Fruit fly (Drosophila melanogaster) whole organism, embryonic: Measurements from ENCODE around the gene CG13117.

Source experiments
- B-H1 ChIP-seq: fragments of 200-800 bp; sonication (Bioruptor generic); IDR thresholded peaks from 3 replicates; pipeline ENCODE4 v1.3.6; 2022; ENCODE audit warnings: missing biosample characterization, missing genetic modification characterization
- BEAF-32 ChIP-seq: fragments of 200-800 bp; sonication (Bioruptor generic); optimal IDR thresholded peaks from 3 replicates; lab custom pipeline; 2017; ENCODE audit warnings: missing biosample characterization, missing genetic modification characterization, mild to moderate bottlenecking, moderate library complexity, missing genetic modification reagents
- Bdp1 ChIP-seq: fragments of 200-800 bp; sonication (Bioruptor generic); optimal IDR thresholded peaks from 3 replicates; lab custom pipeline; 2016; ENCODE audit warnings: missing biosample characterization, missing genetic modification characterization
- Blimp-1 ChIP-seq: fragments of 200-800 bp; sonication (Bioruptor generic); optimal IDR thresholded peaks from 3 replicates; lab custom pipeline; 2018; ENCODE audit warnings: missing biosample characterization, missing genetic modification characterization, mild to moderate bottlenecking, moderate library complexity, missing genetic modification reagents
- CG10274 ChIP-seq: fragments of 200-800 bp; sonication (Bioruptor generic); optimal IDR thresholded peaks from 3 replicates; lab custom pipeline; 2017; ENCODE audit warnings: missing biosample characterization, mild to moderate bottlenecking, missing genetic modification characterization
- CG12155 ChIP-seq: fragments of 200-800 bp; sonication (Bioruptor generic); optimal IDR thresholded peaks from 3 replicates; lab custom pipeline; 2016; ENCODE audit warnings: missing biosample characterization, missing genetic modification characterization
- CG12299 ChIP-seq: fragments of 200-800 bp; sonication (Bioruptor generic); optimal IDR thresholded peaks from 2 replicates; lab custom pipeline; 2018; ENCODE audit warnings: missing biosample characterization, mild to moderate bottlenecking, missing genetic modification characterization
- CG14860 ChIP-seq: fragments of 200-800 bp; sonication (Bioruptor generic); IDR thresholded peaks from 3 replicates; pipeline ENCODE4 v1.3.6; 2022; ENCODE audit warnings: missing biosample characterization, missing genetic modification characterization; ENCODE audit not compliant: partially characterized antibody
- CG14965 ChIP-seq: fragments of 200-800 bp; sonication (Bioruptor generic); optimal IDR thresholded peaks from 2 replicates; lab custom pipeline; 2016; ENCODE audit warnings: missing biosample characterization, missing genetic modification characterization, borderline replicate concordance
- CG15696 ChIP-seq: fragments of 200-800 bp; sonication (Bioruptor generic); optimal IDR thresholded peaks from 2 replicates; lab custom pipeline; 2019; ENCODE audit warnings: missing biosample characterization, mild to moderate bottlenecking, missing genetic modification characterization, moderate library complexity
- CG1602 ChIP-seq: fragments of 200-800 bp; sonication (Bioruptor generic); optimal IDR thresholded peaks from 3 replicates; lab custom pipeline; 2016; ENCODE audit warnings: missing biosample characterization, missing genetic modification characterization
- CG16779 ChIP-seq: fragments of 200-800 bp; sonication (Bioruptor generic); IDR thresholded peaks from 2 replicates; pipeline ENCODE4 v1.3.6; 2022; ENCODE audit warnings: missing biosample characterization, missing genetic modification characterization
- CG17802 ChIP-seq: fragments of 200-800 bp; sonication (Bioruptor generic); optimal IDR thresholded peaks from 2 replicates; lab custom pipeline; 2018; ENCODE audit warnings: missing biosample characterization, mild to moderate bottlenecking, missing genetic modification characterization, moderate library complexity
- CG17829 ChIP-seq: fragments of 200-800 bp; optimal IDR thresholded peaks from 2 replicates; lab custom pipeline; 2019; ENCODE audit warnings: missing biosample characterization, mild to moderate bottlenecking, missing genetic modification characterization, moderate library complexity
- CG18764 ChIP-seq: fragments of 200-800 bp; sonication (Bioruptor generic); optimal IDR thresholded peaks from 3 replicates; lab custom pipeline; 2016; ENCODE audit warnings: missing biosample characterization, missing genetic modification characterization
- CG2129 ChIP-seq: fragments of 200-800 bp; sonication (Bioruptor generic); IDR thresholded peaks from 2 replicates; pipeline ENCODE4 v1.3.6; 2022; ENCODE audit warnings: missing biosample characterization, missing genetic modification characterization; ENCODE audit not compliant: partially characterized antibody
- CG2202 ChIP-seq: fragments of 200-800 bp; sonication (Bioruptor generic); optimal IDR thresholded peaks from 2 replicates; lab custom pipeline; 2018; ENCODE audit warnings: missing biosample characterization, mild to moderate bottlenecking, missing genetic modification characterization
- CG31365 ChIP-seq: fragments of 200-800 bp; sonication (Bioruptor generic); optimal IDR thresholded peaks from 2 replicates; lab custom pipeline; 2018; ENCODE audit warnings: missing biosample characterization, mild to moderate bottlenecking, missing genetic modification characterization
- CG3163 ChIP-seq: fragments of 200-800 bp; sonication (Bioruptor generic); optimal IDR thresholded peaks from 3 replicates; lab custom pipeline; 2016; ENCODE audit warnings: missing biosample characterization, missing genetic modification characterization
- CG4404 ChIP-seq: fragments of 200-800 bp; sonication (Bioruptor generic); IDR thresholded peaks from 2 replicates; pipeline ENCODE4 v1.3.6; 2022; ENCODE audit warnings: missing biosample characterization, missing genetic modification characterization
- CG4424 ChIP-seq: fragments of 200-800 bp; sonication (Bioruptor generic); optimal IDR thresholded peaks from 3 replicates; lab custom pipeline; 2016; ENCODE audit warnings: missing biosample characterization, missing genetic modification characterization
- CG6683 ChIP-seq: fragments of 200-800 bp; sonication (Bioruptor generic); optimal IDR thresholded peaks from 2 replicates; lab custom pipeline; 2017; ENCODE audit warnings: missing biosample characterization, mild to moderate bottlenecking, missing genetic modification characterization, missing genetic modification reagents
- CG8290 ChIP-seq, 3 experiments: fragments of 200-800 bp; sonication (Bioruptor generic); optimal IDR thresholded peaks; 2 replicates each; lab custom pipeline; 2016 to 2019; ENCODE audit warnings: missing biosample characterization in 3 of 3, missing genetic modification characterization in 3 of 3, mild to moderate bottlenecking in 2 of 3, moderate library complexity in 1 of 3
- CG8388 ChIP-seq: fragments of 200-800 bp; sonication (Bioruptor generic); optimal IDR thresholded peaks from 2 replicates; lab custom pipeline; 2019; ENCODE audit warnings: missing biosample characterization, mild to moderate bottlenecking, missing genetic modification characterization, moderate library complexity
- CG9797 ChIP-seq: fragments of 200-800 bp; sonication (Bioruptor generic); optimal IDR thresholded peaks from 3 replicates; lab custom pipeline; 2018; ENCODE audit warnings: missing biosample characterization, mild to moderate bottlenecking, missing genetic modification characterization
- CG9932 ChIP-seq: fragments of 200-800 bp; sonication (Bioruptor generic); IDR thresholded peaks from 2 replicates; pipeline ENCODE4 v1.3.6; 2022; ENCODE audit warnings: missing biosample characterization, missing genetic modification characterization
- Dip3 ChIP-seq: fragments of 200-800 bp; sonication (Bioruptor generic); optimal IDR thresholded peaks from 3 replicates; lab custom pipeline; 2016; ENCODE audit warnings: missing biosample characterization, missing genetic modification characterization
- Kr ChIP-seq: fragments of 200-800 bp; sonication (Bioruptor generic); optimal IDR thresholded peaks from 2 replicates; lab custom pipeline; 2017; ENCODE audit warnings: missing biosample characterization, mild to moderate bottlenecking, missing genetic modification characterization
- NfI ChIP-seq: fragments of 200-800 bp; sonication (Bioruptor generic); optimal IDR thresholded peaks from 3 replicates; lab custom pipeline; 2018; ENCODE audit warnings: missing biosample characterization, mild to moderate bottlenecking, missing genetic modification characterization, moderate library complexity
- Oaz ChIP-seq: fragments of 200-800 bp; sonication (Bioruptor generic); IDR thresholded peaks from 2 replicates; pipeline ENCODE4 v1.3.6; 2022; ENCODE audit warnings: missing biosample characterization, missing genetic modification characterization
- Ptx1 ChIP-seq: fragments of 200-800 bp; sonication (Bioruptor generic); IDR thresholded peaks from 2 replicates; pipeline ENCODE4 v1.3.6; 2022; ENCODE audit warnings: missing biosample characterization, missing genetic modification characterization
- Side ChIP-seq: fragments of 200-800 bp; sonication (Bioruptor generic); optimal IDR thresholded peaks from 2 replicates; lab custom pipeline; 2016; ENCODE audit warnings: missing biosample characterization, missing genetic modification characterization
- Xrp1 ChIP-seq: fragments of 200-800 bp; sonication (Bioruptor generic); IDR thresholded peaks from 2 replicates; pipeline ENCODE4 v1.3.6; 2022; ENCODE audit warnings: missing biosample characterization, missing genetic modification characterization
- ase ChIP-seq: fragments of 200-800 bp; sonication (Bioruptor generic); IDR thresholded peaks from 3 replicates; pipeline ENCODE4 v1.3.6; 2022; ENCODE audit warnings: missing biosample characterization, missing genetic modification characterization
- ato ChIP-seq: fragments of 200-800 bp; sonication (Bioruptor generic); IDR thresholded peaks from 2 replicates; pipeline ENCODE4 v1.3.6; 2022; ENCODE audit warnings: missing biosample characterization, missing genetic modification characterization; ENCODE audit not compliant: partially characterized antibody
- bowl ChIP-seq: fragments of 200-800 bp; sonication (Bioruptor generic); IDR thresholded peaks from 2 replicates; pipeline ENCODE4 v1.3.6; 2022; ENCODE audit warnings: missing biosample characterization, missing genetic modification characterization
- dm ChIP-seq: fragments of 200-800 bp; sonication (Bioruptor generic); optimal IDR thresholded peaks from 3 replicates; lab custom pipeline; 2016; ENCODE audit warnings: missing biosample characterization, missing genetic modification characterization
- exex ChIP-seq: fragments of 200-800 bp; sonication (Bioruptor generic); optimal IDR thresholded peaks from 4 replicates; lab custom pipeline; 2018; ENCODE audit warnings: missing biosample characterization, mild to moderate bottlenecking, missing genetic modification characterization, moderate library complexity
- fd96Cb ChIP-seq: fragments of 200-800 bp; sonication (Bioruptor generic); optimal IDR thresholded peaks from 2 replicates; lab custom pipeline; 2018; ENCODE audit warnings: missing biosample characterization, mild to moderate bottlenecking, missing genetic modification characterization, moderate library complexity
- gce ChIP-seq: fragments of 200-800 bp; sonication (Bioruptor generic); IDR thresholded peaks from 3 replicates; pipeline ENCODE4 v1.3.6; 2022; ENCODE audit warnings: missing biosample characterization, missing genetic modification characterization
- gro ChIP-seq: fragments of 200-800 bp; sonication (Bioruptor generic); optimal IDR thresholded peaks from 2 replicates; lab custom pipeline; 2016; ENCODE audit warnings: missing biosample characterization, missing genetic modification characterization
- hb ChIP-seq: fragments of 200-800 bp; sonication (Bioruptor generic); IDR thresholded peaks from 3 replicates; pipeline ENCODE4 v1.3.6; 2022; ENCODE audit warnings: missing biosample characterization, missing genetic modification characterization; ENCODE audit not compliant: partially characterized antibody
- ken ChIP-seq: fragments of 200-800 bp; sonication (Bioruptor generic); IDR thresholded peaks from 3 replicates; pipeline ENCODE4 v1.3.6; 2022; ENCODE audit warnings: missing biosample characterization, missing genetic modification characterization
- klu ChIP-seq: fragments of 200-800 bp; sonication (Bioruptor generic); IDR thresholded peaks from 2 replicates; pipeline ENCODE4 v1.3.6; 2022; ENCODE audit warnings: missing biosample characterization, missing genetic modification characterization
- repo ChIP-seq: fragments of 200-800 bp; sonication (Bioruptor generic); optimal IDR thresholded peaks from 2 replicates; lab custom pipeline; 2016; ENCODE audit warnings: missing biosample characterization, missing genetic modification characterization
- run ChIP-seq: fragments of 200-800 bp; sonication (Bioruptor generic); optimal IDR thresholded peaks from 3 replicates; lab custom pipeline; 2018; ENCODE audit warnings: missing biosample characterization, mild to moderate bottlenecking, missing genetic modification characterization
- sd ChIP-seq: fragments of 200-800 bp; sonication (Bioruptor generic); optimal IDR thresholded peaks from 3 replicates; lab custom pipeline; 2018; ENCODE audit warnings: missing biosample characterization, mild to moderate bottlenecking, missing genetic modification characterization, moderate library complexity
- sisA ChIP-seq: fragments of 200-800 bp; sonication (Bioruptor generic); IDR thresholded peaks from 2 replicates; pipeline ENCODE4 v1.3.6; 2022; ENCODE audit warnings: missing biosample characterization, missing genetic modification characterization
- sna ChIP-seq: fragments of 200-800 bp; sonication (Bioruptor generic); IDR thresholded peaks from 2 replicates; pipeline ENCODE4 v1.3.6; 2022; ENCODE audit warnings: missing biosample characterization, missing genetic modification characterization; ENCODE audit not compliant: partially characterized antibody
- usp ChIP-seq: fragments of >200 bp; optimal IDR thresholded peaks from 2 replicates; lab custom pipeline; 2017; ENCODE audit warnings: missing biosample characterization, missing genetic modification characterization

The CG13117 gene

dm6 chr2L:9774980-9775628 is 38.7 kb downstream of the CG13117 start, which contains the start of the genes ppk11 and ppk16 (continued):
- TF ChIP-seq run (no peak), CG4404 (GFP tag; lab: Robert Waterston, UW) (no peak), CG17829 (no peak), CG18764 (GFP tag; lab: Kevin White, UChicago) (peak; percentile 48), Bdp1 (GFP tag; lab: Kevin White, UChicago) (no peak), ato (GFP tag; lab: Robert Waterston, UW) (no peak), Side (GFP tag; lab: Kevin White, UChicago) (peak; percentile 3), sna (GFP tag; lab: Robert Waterston, UW) (no peak), CG9932 (GFP tag; lab: Robert Waterston, UW) (no peak), CG8290 (GFP tag; optimal IDR thresholded peaks at IDR 0.05; lab: Kevin White, UChicago) (no peak), CG8290 (tag; optimal IDR thresholded peaks at IDR 0.05; lab: Kevin White, UChicago) (no peak), CG16779 (GFP tag; lab: Robert Waterston, UW) (no peak), CG17802 (tag; lab: Kevin White, UChicago) (no peak), CG12299 (tag; lab: Kevin White, UChicago) (no peak), usp (GFP tag; lab: Kevin White, UChicago) (no peak), gce (GFP tag; lab: Robert Waterston, UW) (no peak), CG8388 (no peak), CG4424 (GFP tag; lab: Kevin White, UChicago) (peak; percentile 39), dm (GFP tag; lab: Kevin White, UChicago) (no peak), CG14860 (GFP tag; lab: Robert Waterston, UW) (no peak), exex (no peak), Blimp-1 (GFP tag; lab: Kevin White, UChicago) (no peak), CG9797 (GFP tag; lab: Kevin White, UChicago) (no peak), repo (no peak), Ptx1 (GFP tag; lab: Robert Waterston, UW) (no peak), B-H1 (GFP tag; lab: Robert Waterston, UW) (no peak), hb (GFP tag; lab: Robert Waterston, UW) (no peak), CG1602 (GFP tag; lab: Kevin White, UChicago) (no peak), CG2129 (GFP tag; lab: Robert Waterston, UW) (no peak), sisA (GFP tag; lab: Robert Waterston, UW) (no peak), BEAF-32 (GFP tag; lab: Kevin White, UChicago) (no peak), Oaz (no peak), NfI (GFP tag; lab: Kevin White, UChicago) (no peak), CG2202 (peak; percentile 12), CG10274 (GFP tag; lab: Kevin White, UChicago) (no peak), CG31365 (tag; lab: Kevin White, UChicago) (no peak), CG15696 (tag; lab: Kevin White, UChicago) (no peak), gro (GFP tag; lab: Kevin White, UChicago) (no peak), klu (GFP tag; lab: Robert Waterston, UW) (no peak), CG3163 (GFP tag; lab: Kevin White, UChicago) (no peak), CG14965 (GFP tag; lab: Kevin White, UChicago) (peak; percentile 25), sd (tag; lab: Kevin White, UChicago) (no peak), fd96Cb (peak; percentile 15), ken (no peak), Dip3 (GFP tag; lab: Kevin White, UChicago) (no peak), Kr (GFP tag; lab: Kevin White, UChicago) (no peak), bowl (GFP tag; lab: Robert Waterston, UW) (no peak), CG6683 (GFP tag; lab: Kevin White, UChicago) (no peak), Xrp1 (GFP tag; lab: Robert Waterston, UW) (peak; percentile 77), CG12155 (no peak), ase (GFP tag; lab: Robert Waterston, UW) (no peak)
